Fruit fly (Drosophila melanogaster): ENCODE measurements around the gene CG18809.

CG18809 gene

dm6 chrX:19696845-19697244, 47.3 kb downstream of the CG18809 start, which contains the start of gene Cdc42 (continued):
- TF ChIP-seq CG34422 (GFP tag; IDR thresholded peaks at IDR 0.05) (0 out of 3 replicates have a peak, but pooled peaks have one; percentile 31), zfh1 (GFP tag; IDR thresholded peaks at IDR 0.05) (peak; percentile 34; the same call in 2 of the 3 replicates), CG2116 (GFP tag; optimal IDR thresholded peaks at IDR 0.05) (no peak), E2f1 (GFP tag; IDR thresholded peaks at IDR 0.05) (no peak), CG30020 (tag; optimal IDR thresholded peaks at IDR 0.05) (peak; percentile 22), z (GFP tag; IDR thresholded peaks at IDR 0.05) (no peak), CG13287 (GFP tag; IDR thresholded peaks at IDR 0.05; ENCODE audit: partially characterized antibody) (peak; percentile 24; the same call in 1 of the 2 replicates), HLH4C (GFP tag; IDR thresholded peaks at IDR 0.05; ENCODE audit: partially characterized antibody) (0 out of 3 replicates have a peak, but pooled peaks have one; percentile 34), CG2120 (GFP tag; optimal IDR thresholded peaks at IDR 0.05) (no peak), row (GFP tag; IDR thresholded peaks at IDR 0.05) (peak; percentile 69), CG12155 (GFP tag; optimal IDR thresholded peaks at IDR 0.05) (peak; percentile 96), CkIIα-i1 (GFP tag; IDR thresholded peaks at IDR 0.05) (no peak), YL-1 (GFP tag; optimal IDR thresholded peaks at IDR 0.05) (no peak), CG1024 (GFP tag; IDR thresholded peaks at IDR 0.05) (peak; percentile 30; the same call in 1 of the 2 replicates), fd64A (GFP tag; optimal IDR thresholded peaks at IDR 0.05) (no peak), abd-A (tag; optimal IDR thresholded peaks at IDR 0.05) (no peak), nerfin-2 (GFP tag; IDR thresholded peaks at IDR 0.05; ENCODE audit: partially characterized antibody) (0 out of 2 replicates have a peak, but pooled peaks have one; percentile 31)

dm6 chrX:19694792-19695558, 49.2 kb downstream of the CG18809 start, which contains the start of gene CG14229:
Gene CG14229 (minus strand): TSS chrX:19695250.
- TF ChIP-seq Doc2 (GFP tag; IDR thresholded peaks at IDR 0.05): no peak
- TF ChIP-seq sens (GFP tag): peak; percentile 71
- no peak for TF ChIP-seq lov (optimal IDR thresholded peaks at IDR 0.05)
- TF ChIP-seq lov (GFP tag; IDR thresholded peaks at IDR 0.05): no peak
- peak; percentile 3 for TF ChIP-seq CG3281 (GFP tag; optimal IDR thresholded peaks at IDR 0.05)
- no peak for TF ChIP-seq CG7357 (GFP tag; IDR thresholded peaks at IDR 0.05)
- TF ChIP-seq amos (GFP tag; IDR thresholded peaks at IDR 0.05; ENCODE audit: partially characterized antibody): 0 out of 2 replicates have a peak, but pooled peaks have one; percentile 16
- TF ChIP-seq Hsf (GFP tag; optimal IDR thresholded peaks at IDR 0.05): no peak
- TF ChIP-seq sisA (GFP tag; IDR thresholded peaks at IDR 0.05): peak; percentile 44
- TF ChIP-seq lab (GFP tag; optimal IDR thresholded peaks at IDR 0.05): peak; percentile 4
- no peak for TF ChIP-seq CG12659 (GFP tag; optimal IDR thresholded peaks at IDR 0.05)
- TF ChIP-seq HHEX (GFP tag; optimal IDR thresholded peaks at IDR 0.05): no peak
- TF ChIP-seq dmrt99B (tag; optimal IDR thresholded peaks at IDR 0.05): peak; percentile 7
- TF ChIP-seq phol (tag; optimal IDR thresholded peaks at IDR 0.05): peak; percentile 3
- no peak for TF ChIP-seq CG12155 (GFP tag; optimal IDR thresholded peaks at IDR 0.05)
- TF ChIP-seq Hand (GFP tag; optimal IDR thresholded peaks at IDR 0.05): no peak
- TF ChIP-seq CG5953 (GFP tag; IDR thresholded peaks at IDR 0.05): no peak
- no peak for TF ChIP-seq ro (GFP tag; IDR thresholded peaks at IDR 0.05)
- no peak for TF ChIP-seq CG6791 (GFP tag; IDR thresholded peaks at IDR 0.05; ENCODE audit: partially characterized antibody)
- TF ChIP-seq CG30431 (GFP tag; optimal IDR thresholded peaks at IDR 0.05): no peak
- no peak for TF ChIP-seq chinmo (GFP tag; IDR thresholded peaks at IDR 0.05; ENCODE audit: partially characterized antibody)
- no peak for TF ChIP-seq Sry-β (GFP tag; optimal IDR thresholded peaks at IDR 0.05)
- no peak for TF ChIP-seq CG12219 (GFP tag; optimal IDR thresholded peaks at IDR 0.05)
- peak; percentile 27; the same call in 1 of the 2 replicates for TF ChIP-seq al (GFP tag; IDR thresholded peaks at IDR 0.05)
- TF ChIP-seq CG7556 (GFP tag; optimal IDR thresholded peaks at IDR 0.05): no peak
- no peak for TF ChIP-seq caup (GFP tag; optimal IDR thresholded peaks at IDR 0.05; ENCODE audit: severe bottlenecking)
- no peak for TF ChIP-seq Hmx (GFP tag; optimal IDR thresholded peaks at IDR 0.05)
- TF ChIP-seq CG14667 (GFP tag; IDR thresholded peaks at IDR 0.05): 0 out of 2 replicates have a peak, but pooled peaks have one; percentile 24
- TF ChIP-seq pum (GFP tag; optimal IDR thresholded peaks at IDR 0.05): no peak
- no peak for TF ChIP-seq Bdp1 (GFP tag; optimal IDR thresholded peaks at IDR 0.05)
- TF ChIP-seq CG9876 (GFP tag; optimal IDR thresholded peaks at IDR 0.05): no peak
- TF ChIP-seq CG9215 (GFP tag; IDR thresholded peaks at IDR 0.05): peak; percentile 43
- TF ChIP-seq sim (GFP tag; IDR thresholded peaks at IDR 0.05): no peak

Data from whole organism, embryonic.